Fruit fly (Drosophila melanogaster) whole organism, embryonic: ENCODE data around the gene rdhB.

Experiments used
- BEAF-32 ChIP-seq: fragments of 200-800 bp; sonication (Bioruptor generic); optimal IDR thresholded peaks from 3 replicates; lab custom pipeline; 2017; ENCODE audit warnings: missing biosample characterization, missing genetic modification characterization, mild to moderate bottlenecking, moderate library complexity, missing genetic modification reagents
- CG10267 ChIP-seq: fragments of 200-800 bp; sonication (Bioruptor generic); optimal IDR thresholded peaks from 2 replicates; lab custom pipeline; 2018; ENCODE audit warnings: missing biosample characterization, mild to moderate bottlenecking, missing genetic modification characterization, moderate library complexity
- CG12659 ChIP-seq: fragments of 200-800 bp; sonication (Bioruptor generic); optimal IDR thresholded peaks from 3 replicates; lab custom pipeline; 2017; ENCODE audit warnings: mild to moderate bottlenecking, missing biosample characterization, missing genetic modification reagents, missing genetic modification characterization
- CG14710 ChIP-seq: fragments of 200-800 bp; sonication (Bioruptor generic); optimal IDR thresholded peaks from 3 replicates; lab custom pipeline; 2019; ENCODE audit warnings: missing biosample characterization, mild to moderate bottlenecking, missing genetic modification characterization, moderate library complexity
- CG15514 ChIP-seq: fragments of 200-800 bp; sonication (Bioruptor generic); optimal IDR thresholded peaks from 3 replicates; lab custom pipeline; 2017; ENCODE audit warnings: missing biosample characterization, missing genetic modification characterization, mild to moderate bottlenecking, moderate library complexity, missing genetic modification reagents
- CG1603 ChIP-seq: fragments of 200-800 bp; sonication (Bioruptor generic); optimal IDR thresholded peaks from 2 replicates; lab custom pipeline; 2019; ENCODE audit warnings: missing biosample characterization, mild to moderate bottlenecking, missing genetic modification characterization, moderate library complexity
- CG17912 ChIP-seq: fragments of 200-800 bp; sonication (Bioruptor generic); optimal IDR thresholded peaks from 2 replicates; lab custom pipeline; 2018; ENCODE audit warnings: missing biosample characterization, mild to moderate bottlenecking, missing genetic modification characterization
- CG2129 ChIP-seq: fragments of 200-800 bp; sonication (Bioruptor generic); IDR thresholded peaks from 2 replicates; pipeline ENCODE4 v1.3.6; 2022; ENCODE audit warnings: missing biosample characterization, missing genetic modification characterization; ENCODE audit not compliant: partially characterized antibody
- CG3163 ChIP-seq: fragments of 200-800 bp; sonication (Bioruptor generic); optimal IDR thresholded peaks from 3 replicates; lab custom pipeline; 2016; ENCODE audit warnings: missing biosample characterization, missing genetic modification characterization
- CG3407 ChIP-seq: fragments of 200-800 bp; sonication (Bioruptor generic); optimal IDR thresholded peaks from 2 replicates; lab custom pipeline; 2018; ENCODE audit warnings: missing biosample characterization, mild to moderate bottlenecking, missing genetic modification characterization
- CG34224 ChIP-seq: fragments of 200-800 bp; sonication (Bioruptor generic); IDR thresholded peaks from 3 replicates; pipeline ENCODE4 v1.3.6; 2022; ENCODE audit warnings: missing biosample characterization, missing genetic modification characterization; ENCODE audit not compliant: partially characterized antibody
- CG3995 ChIP-seq: fragments of 200-800 bp; sonication (Bioruptor generic); optimal IDR thresholded peaks from 3 replicates; lab custom pipeline; 2016; ENCODE audit warnings: missing biosample characterization, missing genetic modification characterization
- CG6272 ChIP-seq: fragments of 200-800 bp; sonication (Bioruptor generic); IDR thresholded peaks from 2 replicates; pipeline ENCODE4 v1.3.6; 2022; ENCODE audit warnings: missing biosample characterization, missing genetic modification characterization
- CG6791 ChIP-seq: fragments of 200-800 bp; sonication (Bioruptor generic); IDR thresholded peaks from 3 replicates; pipeline ENCODE4 v1.3.6; 2022; ENCODE audit warnings: missing biosample characterization, missing genetic modification characterization; ENCODE audit not compliant: partially characterized antibody
- CG7963 ChIP-seq: fragments of 200-800 bp; sonication (Bioruptor generic); IDR thresholded peaks from 3 replicates; pipeline ENCODE4 v1.3.6; 2022; ENCODE audit warnings: missing biosample characterization, missing genetic modification characterization; ENCODE audit not compliant: partially characterized antibody
- CTCF ChIP-seq: fragments of 200-800 bp; sonication (Bioruptor generic); optimal IDR thresholded peaks from 2 replicates; lab custom pipeline; 2017; ENCODE audit warnings: missing biosample characterization, mild to moderate bottlenecking, missing genetic modification characterization, moderate library complexity
- CoRest ChIP-seq: fragments of 200-800 bp; sonication (Bioruptor generic); optimal IDR thresholded peaks from 3 replicates; lab custom pipeline; 2018; ENCODE audit warnings: missing biosample characterization, mild to moderate bottlenecking, missing genetic modification characterization, moderate library complexity
- Dll ChIP-seq: fragments of 200-800 bp; sonication (Bioruptor generic); IDR thresholded peaks from 4 replicates; pipeline ENCODE4 v1.3.6; 2022; ENCODE audit warnings: missing biosample characterization, missing genetic modification characterization; ENCODE audit not compliant: partially characterized antibody
- E2f2 ChIP-seq: fragments of 200-800 bp; sonication (Bioruptor generic); IDR thresholded peaks from 2 replicates; pipeline ENCODE4 v1.3.6; 2022; ENCODE audit warnings: missing biosample characterization, missing genetic modification characterization
- Ets97D ChIP-seq: fragments of 200-800 bp; sonication (Bioruptor generic); optimal IDR thresholded peaks from 3 replicates; lab custom pipeline; 2016; ENCODE audit warnings: missing biosample characterization, missing genetic modification characterization
- Kr ChIP-seq: fragments of 200-800 bp; sonication (Bioruptor generic); optimal IDR thresholded peaks from 2 replicates; lab custom pipeline; 2017; ENCODE audit warnings: missing biosample characterization, mild to moderate bottlenecking, missing genetic modification characterization
- MESR4 ChIP-seq: fragments of 200-800 bp; sonication (Bioruptor generic); optimal IDR thresholded peaks from 2 replicates; lab custom pipeline; 2018; ENCODE audit warnings: missing biosample characterization, mild to moderate bottlenecking, missing genetic modification characterization, moderate library complexity
- Med ChIP-seq: fragments of 200-800 bp; sonication (Bioruptor generic); peaks from one replicate; lab custom pipeline; 2016; ENCODE audit warnings: missing biosample characterization, missing genetic modification characterization, mild to moderate bottlenecking, inconsistent platforms, moderate library complexity
- Mrtf ChIP-seq: fragments of 200-800 bp; sonication (Bioruptor generic); IDR thresholded peaks from 3 replicates; pipeline ENCODE4 v1.3.6; 2022; ENCODE audit warnings: missing biosample characterization, missing genetic modification characterization
- Opbp ChIP-seq: fragments of 200-800 bp; sonication (Bioruptor generic); IDR thresholded peaks from 3 replicates; pipeline ENCODE4 v1.3.6; 2022; ENCODE audit warnings: missing biosample characterization, missing genetic modification characterization; ENCODE audit not compliant: partially characterized antibody
- Scr ChIP-seq: fragments of 200-800 bp; sonication (Bioruptor generic); IDR thresholded peaks from 2 replicates; pipeline ENCODE4 v1.3.6; 2022; ENCODE audit warnings: missing biosample characterization, missing genetic modification characterization; ENCODE audit not compliant: partially characterized antibody
- Sry-δ ChIP-seq: fragments of 200-800 bp; sonication (Bioruptor generic); optimal IDR thresholded peaks from 2 replicates; lab custom pipeline; 2016; ENCODE audit warnings: missing biosample characterization, missing genetic modification characterization
- YL-1 ChIP-seq: fragments of 200-800 bp; sonication (Bioruptor generic); optimal IDR thresholded peaks from 3 replicates; lab custom pipeline; 2017; ENCODE audit warnings: missing biosample characterization, mild to moderate bottlenecking, missing genetic modification characterization
- ab ChIP-seq: fragments of 200-800 bp; sonication (Bioruptor generic); optimal IDR thresholded peaks from 2 replicates; lab custom pipeline; 2016; ENCODE audit warnings: missing biosample characterization, missing genetic modification characterization
- ash1 ChIP-seq: fragments of 200-800 bp; sonication (Bioruptor generic); optimal IDR thresholded peaks from 2 replicates; lab custom pipeline; 2018; ENCODE audit warnings: missing biosample characterization, mild to moderate bottlenecking, missing genetic modification characterization
- bigmax ChIP-seq: fragments of 200-800 bp; sonication (Bioruptor generic); optimal IDR thresholded peaks from 2 replicates; lab custom pipeline; 2018; ENCODE audit warnings: missing biosample characterization, mild to moderate bottlenecking, missing genetic modification characterization
- chinmo ChIP-seq: fragments of 200-800 bp; sonication (Bioruptor generic); IDR thresholded peaks from 4 replicates; pipeline ENCODE4 v1.3.6; 2022; ENCODE audit warnings: missing biosample characterization, missing genetic modification characterization; ENCODE audit not compliant: partially characterized antibody
- chm ChIP-seq: fragments of 200-800 bp; sonication (Bioruptor generic); IDR thresholded peaks from 2 replicates; pipeline ENCODE4 v1.3.6; 2022; ENCODE audit warnings: missing biosample characterization, missing genetic modification characterization
- dpn ChIP-seq, 2 experiments: fragments of 200-800 bp; sonication (Bioruptor generic); optimal IDR thresholded peaks; 3 replicates each; lab custom pipeline; 2016; ENCODE audit warnings: missing biosample characterization in 2 of 2, missing genetic modification characterization in 2 of 2
- emc ChIP-seq: fragments of 200-800 bp; sonication (Bioruptor generic); optimal IDR thresholded peaks from 2 replicates; lab custom pipeline; 2016; ENCODE audit warnings: missing biosample characterization, missing genetic modification characterization
- en ChIP-seq: fragments of 200-800 bp; sonication (Bioruptor generic); optimal IDR thresholded peaks from 2 replicates; lab custom pipeline; 2016; ENCODE audit warnings: missing biosample characterization, missing genetic modification characterization
- gfzf ChIP-seq: fragments of 200-800 bp; sonication (Bioruptor generic); optimal IDR thresholded peaks from 2 replicates; lab custom pipeline; 2016; ENCODE audit warnings: missing biosample characterization, mild to moderate bottlenecking, missing genetic modification characterization, moderate library complexity
- hb ChIP-seq: fragments of 200-800 bp; sonication (Bioruptor generic); IDR thresholded peaks from 3 replicates; pipeline ENCODE4 v1.3.6; 2022; ENCODE audit warnings: missing biosample characterization, missing genetic modification characterization; ENCODE audit not compliant: partially characterized antibody
- hbn ChIP-seq: fragments of 200-800 bp; sonication (Bioruptor generic); IDR thresholded peaks from 2 replicates; pipeline ENCODE4 v1.3.6; 2022; ENCODE audit warnings: missing biosample characterization, missing genetic modification characterization; ENCODE audit not compliant: partially characterized antibody
- kah ChIP-seq: fragments of 200-800 bp; sonication (Bioruptor generic); optimal IDR thresholded peaks from 2 replicates; lab custom pipeline; 2018; ENCODE audit warnings: missing biosample characterization, mild to moderate bottlenecking, missing genetic modification characterization
- knrl ChIP-seq: fragments of 200-800 bp; sonication (Bioruptor generic); IDR thresholded peaks from 3 replicates; pipeline ENCODE4 v1.3.6; 2022; ENCODE audit warnings: missing biosample characterization, missing genetic modification characterization; ENCODE audit not compliant: partially characterized antibody
- nerfin-2 ChIP-seq: fragments of 200-800 bp; sonication (Bioruptor generic); IDR thresholded peaks from 2 replicates; pipeline ENCODE4 v1.3.6; 2022; ENCODE audit warnings: missing biosample characterization, missing genetic modification characterization; ENCODE audit not compliant: partially characterized antibody
- phol ChIP-seq: fragments of 200-800 bp; sonication (Bioruptor generic); optimal IDR thresholded peaks from 3 replicates; lab custom pipeline; 2018; ENCODE audit warnings: missing biosample characterization, mild to moderate bottlenecking, missing genetic modification characterization, moderate library complexity
- tin ChIP-seq: fragments of 200-800 bp; sonication (Bioruptor generic); optimal IDR thresholded peaks from 3 replicates; lab custom pipeline; 2016; ENCODE audit warnings: missing biosample characterization, missing genetic modification characterization
- tll ChIP-seq, 2 experiments: fragments of 200-800 bp in 1 of 2; fragments of >200 bp in 1 of 2; sonication (Bioruptor generic) in 1 of 2; optimal IDR thresholded peaks; 2 replicates each; lab custom pipeline; 2017 to 2019; ENCODE audit warnings: missing biosample characterization in 2 of 2, missing genetic modification characterization in 2 of 2, mild to moderate bottlenecking in 1 of 2, moderate library complexity in 1 of 2
- trem ChIP-seq: fragments of 200-800 bp; optimal IDR thresholded peaks from 3 replicates; lab custom pipeline; 2019; ENCODE audit warnings: missing biosample characterization, mild to moderate bottlenecking, missing genetic modification characterization, moderate library complexity
- unc-4 ChIP-seq: fragments of 200-800 bp; sonication (Bioruptor generic); IDR thresholded peaks from 2 replicates; pipeline ENCODE4 v1.3.6; 2022; ENCODE audit warnings: missing biosample characterization, missing genetic modification characterization; ENCODE audit not compliant: partially characterized antibody
- zen2 ChIP-seq: fragments of 200-800 bp; sonication (Bioruptor generic); IDR thresholded peaks from 3 replicates; pipeline ENCODE4 v1.3.6; 2022; ENCODE audit warnings: missing biosample characterization, missing genetic modification characterization; ENCODE audit not compliant: partially characterized antibody

rdhB gene

dm6 chr3R:22375674-22376073 lies 24.2 kb downstream of the rdhB start, which contains the start of gene CG18596 (continued):
- peak; percentile 95 for TF ChIP-seq hbn (GFP tag; lab: Robert Waterston, UW)
- peak; percentile 43 for TF ChIP-seq CG14710 (tag; lab: Kevin White, UChicago)
- peak; percentile 95 for TF ChIP-seq unc-4
- peak; percentile 55 for TF ChIP-seq Med (GFP tag; lab: Kevin White, UChicago)
- peak; percentile 37 for TF ChIP-seq Ets97D (GFP tag; lab: Kevin White, UChicago)
- TF ChIP-seq kah (GFP tag; lab: Kevin White, UChicago), result no peak
- peak; percentile 32 for TF ChIP-seq CG1603
- no peak for TF ChIP-seq emc (GFP tag; lab: Kevin White, UChicago)
- TF ChIP-seq Mrtf (GFP tag; lab: Robert Waterston, UW), result no peak
- peak; percentile 61; the same call in 1 of the 3 replicates for TF ChIP-seq CG7963
- TF ChIP-seq Opbp (GFP tag; lab: Robert Waterston, UW), result peak; percentile 86; the same call in 2 of the 3 replicates
- TF ChIP-seq CG34224 (GFP tag; lab: Robert Waterston, UW), result peak; percentile 97
- TF ChIP-seq phol (tag; lab: Kevin White, UChicago), result peak; percentile 67
- TF ChIP-seq ash1 (GFP tag; lab: Kevin White, UChicago), result no peak
- peak; percentile 33 for TF ChIP-seq CG10267 (tag; lab: Kevin White, UChicago)
- peak; percentile 98 for TF ChIP-seq Dll (GFP tag; lab: Robert Waterston, UW)
- peak; percentile 92 for TF ChIP-seq zen2
- peak; percentile 60 for TF ChIP-seq MESR4 (GFP tag; lab: Kevin White, UChicago)
- TF ChIP-seq Kr (GFP tag; lab: Kevin White, UChicago), result peak; percentile 38
- TF ChIP-seq CG3995 (GFP tag; lab: Kevin White, UChicago), result peak; percentile 10
- TF ChIP-seq CG6791 (GFP tag; lab: Robert Waterston, UW), result peak; percentile 85
- TF ChIP-seq YL-1 (GFP tag; lab: Kevin White, UChicago), result peak; percentile 56
- TF ChIP-seq CG3163 (GFP tag; lab: Kevin White, UChicago), result no peak
- peak; percentile 88 for TF ChIP-seq BEAF-32 (GFP tag; lab: Kevin White, UChicago)
- TF ChIP-seq chinmo, result peak; percentile 42; the same call in 2 of the 4 replicates
- peak; percentile 94 for TF ChIP-seq knrl (GFP tag; lab: Robert Waterston, UW)
- TF ChIP-seq CG2129 (GFP tag; lab: Robert Waterston, UW), result peak; percentile 95
- no peak for TF ChIP-seq tin (GFP tag; lab: Kevin White, UChicago)
- peak; percentile 91 for TF ChIP-seq nerfin-2 (GFP tag; lab: Robert Waterston, UW)
- no peak for TF ChIP-seq bigmax (GFP tag; lab: Kevin White, UChicago)
- TF ChIP-seq en (GFP tag; lab: Kevin White, UChicago), result no peak
- peak; percentile 0 for TF ChIP-seq gfzf (GFP tag; lab: Kevin White, UChicago)
- peak; percentile 78 for TF ChIP-seq Sry-δ (GFP tag; lab: Kevin White, UChicago)
- peak in 1 of 2 experiments; percentile 82 for TF ChIP-seq tll (GFP tag; optimal IDR thresholded peaks at IDR 0.05; lab: Kevin White, UChicago)
- peak; percentile 78 for TF ChIP-seq hb (GFP tag; lab: Robert Waterston, UW)
- peak; percentile 86 for TF ChIP-seq E2f2 (GFP tag; lab: Robert Waterston, UW)
- no peak for TF ChIP-seq dpn (GFP tag; optimal IDR thresholded peaks at IDR 0.05; lab: Kevin White, UChicago)
- TF ChIP-seq Scr (GFP tag; lab: Robert Waterston, UW), result peak; percentile 98
- TF ChIP-seq CoRest (tag; lab: Kevin White, UChicago), result peak; percentile 35
- TF ChIP-seq chm (GFP tag; lab: Robert Waterston, UW), result 0 out of 2 replicates have a peak, but pooled peaks have one; percentile 41
- TF ChIP-seq CG12659 (GFP tag; lab: Kevin White, UChicago), result peak; percentile 33
- TF ChIP-seq CTCF (GFP tag; lab: Kevin White, UChicago), result peak; percentile 20
- peak; percentile 29 for TF ChIP-seq CG15514 (GFP tag; lab: Kevin White, UChicago)
- no peak for TF ChIP-seq CG3407
- no peak for TF ChIP-seq CG17912 (GFP tag; lab: Kevin White, UChicago)
- TF ChIP-seq ab (GFP tag; lab: Kevin White, UChicago), result no peak
- peak; percentile 64 for TF ChIP-seq trem (tag; lab: Kevin White, UChicago)
- no peak for TF ChIP-seq CG6272 (GFP tag; lab: Robert Waterston, UW)
